Worm (Caenorhabditis elegans) whole organism, early embryonic: ENCODE results near the gene Y22D7AR.2.

Experiments used
- B0310.2 ChIP-seq: sonication (generic microtip); optimal IDR thresholded peaks from 2 replicates; lab custom pipeline; 2016; ENCODE audit warnings: mild to moderate bottlenecking, missing genetic modification characterization, missing compliant biosample characterization
- F13C5.2 ChIP-seq: sonication (generic microtip); optimal IDR thresholded peaks from 2 replicates; lab custom pipeline; 2017; ENCODE audit warnings: mild to moderate bottlenecking, missing genetic modification characterization, inconsistent platforms, missing compliant biosample characterization
- aly-1 ChIP-seq: sonication (generic microtip); optimal IDR thresholded peaks from 2 replicates; lab custom pipeline; 2016; ENCODE audit warnings: missing genetic modification characterization, missing compliant biosample characterization
- ama-1 ChIP-seq: fragments of 150-350 bp; optimal IDR thresholded peaks from 2 replicates; lab custom pipeline; 2014
- ceh-13 ChIP-seq: fragments of 200-800 bp; sonication (Bioruptor generic); optimal IDR thresholded peaks from 2 replicates; lab custom pipeline; 2018; ENCODE audit warnings: mild to moderate bottlenecking, missing genetic modification characterization, missing compliant biosample characterization
- ceh-36 ChIP-seq: sonication (generic microtip); optimal IDR thresholded peaks from 2 replicates; lab custom pipeline; 2016; ENCODE audit warnings: missing genetic modification characterization, inconsistent platforms, missing compliant biosample characterization
- ets-7 ChIP-seq: sonication (generic microtip); optimal IDR thresholded peaks from 2 replicates; lab custom pipeline; 2016; ENCODE audit warnings: missing genotype, missing genetic modification characterization, missing compliant biosample characterization
- flt-1 ChIP-seq: fragments of 200-800 bp; sonication (Bioruptor generic); IDR thresholded peaks from 2 replicates; pipeline ENCODE4 v1.3.6; 2022; ENCODE audit warnings: missing genetic modification characterization, missing compliant biosample characterization
- hmbx-1 ChIP-seq: sonication (generic microtip); optimal IDR thresholded peaks from 2 replicates; lab custom pipeline; 2016; ENCODE audit warnings: mild to moderate bottlenecking, missing genetic modification characterization, missing compliant biosample characterization
- hmg-4 ChIP-seq: fragments of 200-800 bp; sonication (Bioruptor generic); optimal IDR thresholded peaks from 2 replicates; lab custom pipeline; 2018; ENCODE audit warnings: mild to moderate bottlenecking, missing genetic modification characterization, missing compliant biosample characterization
- hnd-1 ChIP-seq: sonication (generic microtip); optimal IDR thresholded peaks from 2 replicates; lab custom pipeline; 2016; ENCODE audit warnings: missing genetic modification characterization, missing compliant biosample characterization
- pes-1 ChIP-seq: fragments of 200-800 bp; sonication (Bioruptor generic); IDR thresholded peaks from 2 replicates; pipeline ENCODE4 v1.3.6; 2022; ENCODE audit warnings: missing genetic modification reagents, missing genetic modification characterization, missing compliant biosample characterization
- scrt-1 ChIP-seq: fragments of 200-800 bp; sonication (Bioruptor generic); IDR thresholded peaks from 2 replicates; pipeline ENCODE4 v1.3.6; 2022; ENCODE audit warnings: missing genetic modification characterization, missing compliant biosample characterization
- sea-1 ChIP-seq: fragments of 200-800 bp; sonication (Bioruptor generic); conservative IDR thresholded peaks from 2 replicates; pipeline ENCODE4 v1.3.6; 2022; ENCODE audit warnings: missing genetic modification characterization, missing compliant biosample characterization
- tbx-11 ChIP-seq: fragments of 200-800 bp; sonication (Bioruptor generic); IDR thresholded peaks from 2 replicates; pipeline ENCODE4 v1.3.6; 2022; ENCODE audit warnings: missing genetic modification characterization, missing compliant biosample characterization
- tbx-37 ChIP-seq: fragments of 200-800 bp; sonication (Bioruptor generic); conservative IDR thresholded peaks from 2 replicates; pipeline ENCODE4 v1.3.6; 2022; ENCODE audit warnings: missing genetic modification reagents, missing genetic modification characterization, missing compliant biosample characterization
- tra-4 ChIP-seq: sonication (generic microtip); optimal IDR thresholded peaks from 2 replicates; lab custom pipeline; 2017; ENCODE audit warnings: missing genetic modification characterization, missing compliant biosample characterization

Gene Y22D7AR.2

DNA sequence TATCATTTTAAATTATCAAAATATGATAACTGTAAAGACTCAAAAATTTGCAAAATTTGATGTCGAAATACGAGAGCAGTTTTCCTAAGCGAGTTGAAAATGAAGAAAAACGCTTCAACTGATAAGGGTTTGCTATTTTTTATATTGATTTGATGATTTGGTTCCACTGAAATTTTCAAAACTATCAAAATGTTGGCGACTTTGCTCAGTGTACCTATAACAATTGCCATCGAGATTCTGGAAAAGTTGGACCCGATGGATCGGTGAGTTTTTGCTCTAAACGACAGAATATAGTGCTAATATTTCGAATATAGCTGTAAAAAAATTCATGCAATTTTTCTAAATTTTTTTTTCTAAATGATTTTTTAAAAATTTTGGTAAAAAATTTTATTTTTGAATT lies at the start of gene Y22D7AR.2, which contains the start of gene fbxa-13:
TSS of gene Y22D7AR.2 (plus strand) at position 148 of the 400 bp plus-strand sequence.
TSS of gene fbxa-13 (minus strand) at position 101 of the 400 bp plus-strand sequence.
- TF ChIP-seq hnd-1 (no peak), ceh-13 (GFP tag; lab: Kevin White, UChicago) (no peak), scrt-1 (no peak), ets-7 (no peak), aly-1 (tag; lab: Kevin White, UChicago) (no peak), tra-4 (tag; lab: Kevin White, UChicago) (no peak), tbx-11 (GFP tag; lab: Robert Waterston, UW) (no peak), B0310.2 (tag; lab: Kevin White, UChicago) (no peak), tbx-37 (GFP tag; lab: Robert Waterston, UW) (no peak)

DNA sequence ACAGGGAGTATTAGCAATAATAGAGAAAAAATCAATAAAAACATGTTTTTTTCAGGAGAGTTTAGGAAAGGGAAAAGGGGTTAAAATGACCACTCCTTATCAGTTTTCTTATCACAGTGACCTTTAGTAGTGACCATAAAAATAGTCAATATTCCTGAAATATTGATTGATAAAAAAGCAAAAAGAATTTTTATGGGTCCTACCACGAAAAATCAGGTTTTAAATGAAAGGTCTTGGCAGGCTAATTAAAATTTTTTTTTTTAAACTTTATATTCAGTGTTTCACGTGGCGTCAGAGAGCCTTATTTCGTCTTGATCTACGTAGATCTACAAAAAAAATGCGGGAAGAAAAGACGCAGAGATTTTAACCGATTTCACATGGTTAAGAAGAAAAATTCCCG lies 48.4 kb upstream of the Y22D7AR.2 start, which contains the start of gene cht-4:
TSS of gene cht-4 (minus strand) at position 101 of the 400 bp plus-strand sequence.
- TF ChIP-seq tbx-37 (GFP tag; lab: Robert Waterston, UW) (no peak), ceh-13 (GFP tag; lab: Kevin White, UChicago) (no peak), F13C5.2 (tag; lab: Kevin White, UChicago) (no peak), ets-7 (no peak), sea-1 (GFP tag; lab: Robert Waterston, UW) (no peak), hmg-4 (no peak), hmbx-1 (no peak), scrt-1 (no peak), tbx-11 (GFP tag; lab: Robert Waterston, UW) (no peak), pes-1 (GFP tag; lab: Robert Waterston, UW) (no peak), tra-4 (tag; lab: Kevin White, UChicago) (no peak), hnd-1 (no peak), flt-1 (no peak), ama-1 (lab: Kevin White, UChicago) (no peak), ceh-36 (tag; lab: Kevin White, UChicago) (no peak), B0310.2 (tag; lab: Kevin White, UChicago) (no peak), aly-1 (tag; lab: Kevin White, UChicago) (no peak)

DNA sequence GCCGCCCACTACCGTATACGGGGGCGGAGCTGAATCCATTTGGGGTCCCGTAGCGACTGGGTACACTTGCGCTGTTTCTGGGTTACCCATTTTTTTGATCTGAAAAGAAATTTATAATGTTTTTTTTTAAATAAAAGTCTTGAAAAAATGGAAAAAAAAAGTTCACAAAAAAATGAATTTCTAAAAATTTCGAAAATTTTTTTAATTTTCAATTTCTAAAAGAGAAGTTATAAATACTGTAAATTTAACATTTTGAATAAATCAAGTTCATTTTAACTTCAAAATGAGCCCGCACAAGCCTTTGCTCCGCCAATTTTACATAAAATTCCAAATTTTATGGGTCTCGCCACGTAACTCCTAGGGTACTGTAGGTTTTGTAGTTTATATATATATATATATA lies 46.0 kb upstream of the Y22D7AR.2 start, which contains the start of gene Y22D7AL.15:
TSS of gene Y22D7AL.15 (minus strand) at position 101 of the 400 bp plus-strand sequence.
- TF ChIP-seq F13C5.2 (tag; lab: Kevin White, UChicago) (no peak), hnd-1 (no peak), sea-1 (GFP tag; lab: Robert Waterston, UW) (no peak), tbx-11 (GFP tag; lab: Robert Waterston, UW) (no peak), hmbx-1 (no peak), tra-4 (tag; lab: Kevin White, UChicago) (no peak), scrt-1 (no peak), ceh-36 (tag; lab: Kevin White, UChicago) (no peak), ets-7 (no peak), ama-1 (lab: Kevin White, UChicago) (no peak)

DNA sequence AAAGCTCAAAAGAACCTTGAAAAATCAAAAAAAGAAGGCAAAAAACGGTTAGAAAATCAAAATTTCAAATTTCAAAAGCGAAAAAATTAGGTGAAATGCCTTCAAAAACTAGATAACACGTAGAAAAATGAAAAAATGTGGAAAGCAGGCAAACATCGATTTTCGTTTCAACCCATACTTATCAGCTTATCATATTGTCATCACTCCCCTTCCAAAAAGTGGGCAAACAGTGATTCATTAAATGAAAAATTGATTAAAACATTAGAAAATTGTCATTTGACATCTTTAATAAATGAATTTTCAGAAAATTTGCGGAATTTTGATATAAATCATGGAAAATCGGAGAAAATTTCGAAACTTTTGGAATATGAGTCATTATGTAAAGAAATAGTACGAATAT lies 44.7 kb upstream of the Y22D7AR.2 start:
- TF ChIP-seq scrt-1 (no peak), ceh-13 (GFP tag; lab: Kevin White, UChicago) (no peak), flt-1 (no peak), F13C5.2 (tag; lab: Kevin White, UChicago) (no peak), tra-4 (tag; lab: Kevin White, UChicago) (no peak), sea-1 (GFP tag; lab: Robert Waterston, UW) (no peak), tbx-37 (GFP tag; lab: Robert Waterston, UW) (no peak), tbx-11 (GFP tag; lab: Robert Waterston, UW) (no peak), aly-1 (tag; lab: Kevin White, UChicago) (no peak), hmg-4 (no peak), hnd-1 (no peak), hmbx-1 (no peak), pes-1 (GFP tag; lab: Robert Waterston, UW) (no peak), B0310.2 (tag; lab: Kevin White, UChicago) (no peak), ceh-36 (tag; lab: Kevin White, UChicago) (no peak), ama-1 (lab: Kevin White, UChicago) (no peak), ets-7 (no peak)

DNA sequence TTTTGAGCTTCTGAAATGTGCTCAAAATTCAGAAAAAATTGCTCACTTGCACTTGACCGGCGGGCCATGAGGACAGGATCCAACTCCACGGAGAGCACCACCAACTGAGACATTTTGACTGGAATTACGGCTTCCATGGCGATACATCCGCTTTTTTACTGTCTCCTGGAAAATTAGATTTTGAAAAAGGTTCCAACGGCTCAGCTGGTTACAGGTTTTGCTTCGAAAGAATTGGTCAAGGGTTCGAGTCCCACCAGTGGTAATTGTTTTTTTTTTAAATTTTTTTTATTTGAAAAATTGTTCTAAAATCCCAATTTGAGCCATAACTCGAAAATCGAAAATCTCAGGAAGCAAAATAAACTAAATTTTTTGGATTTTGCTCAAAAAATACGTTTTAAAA lies 43.3 kb upstream of the Y22D7AR.2 start:
- TF ChIP-seq sea-1 (GFP tag; lab: Robert Waterston, UW) (no peak), pes-1 (GFP tag; lab: Robert Waterston, UW) (no peak), flt-1 (no peak), tra-4 (tag; lab: Kevin White, UChicago) (no peak), hmbx-1 (no peak), tbx-11 (GFP tag; lab: Robert Waterston, UW) (no peak), B0310.2 (tag; lab: Kevin White, UChicago) (no peak), hmg-4 (no peak), ceh-13 (GFP tag; lab: Kevin White, UChicago) (no peak), ets-7 (no peak), hnd-1 (no peak), ama-1 (lab: Kevin White, UChicago) (no peak), aly-1 (tag; lab: Kevin White, UChicago) (no peak), tbx-37 (GFP tag; lab: Robert Waterston, UW) (no peak), F13C5.2 (tag; lab: Kevin White, UChicago) (no peak), ceh-36 (tag; lab: Kevin White, UChicago) (no peak), scrt-1 (no peak)

DNA sequence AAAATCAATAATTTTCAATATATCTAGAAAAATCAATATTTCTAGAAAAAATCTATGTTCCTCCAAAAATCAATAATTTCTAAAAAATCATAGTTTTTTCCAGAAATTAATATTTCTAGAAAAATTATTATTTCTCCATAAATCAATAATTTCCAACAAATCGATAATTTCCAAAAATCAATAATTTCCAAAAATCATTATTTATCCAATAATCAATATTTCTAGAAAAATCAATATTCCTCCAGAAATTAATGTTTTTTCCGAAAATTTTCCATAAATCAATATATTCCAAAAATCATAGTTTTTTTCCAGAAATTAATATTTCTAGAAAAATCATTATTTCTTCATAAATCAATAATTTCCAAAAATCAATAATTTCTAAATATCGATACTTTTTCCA lies 42.7 kb upstream of the Y22D7AR.2 start:
- TF ChIP-seq aly-1 (tag; lab: Kevin White, UChicago) (no peak), tbx-11 (GFP tag; lab: Robert Waterston, UW) (no peak), hmbx-1 (no peak), B0310.2 (tag; lab: Kevin White, UChicago) (no peak), sea-1 (GFP tag; lab: Robert Waterston, UW) (no peak), ets-7 (no peak), hmg-4 (no peak), ama-1 (lab: Kevin White, UChicago) (no peak), pes-1 (GFP tag; lab: Robert Waterston, UW) (no peak), F13C5.2 (tag; lab: Kevin White, UChicago) (no peak), tbx-37 (GFP tag; lab: Robert Waterston, UW) (no peak), scrt-1 (no peak), tra-4 (tag; lab: Kevin White, UChicago) (no peak), flt-1 (no peak), hnd-1 (no peak)

DNA sequence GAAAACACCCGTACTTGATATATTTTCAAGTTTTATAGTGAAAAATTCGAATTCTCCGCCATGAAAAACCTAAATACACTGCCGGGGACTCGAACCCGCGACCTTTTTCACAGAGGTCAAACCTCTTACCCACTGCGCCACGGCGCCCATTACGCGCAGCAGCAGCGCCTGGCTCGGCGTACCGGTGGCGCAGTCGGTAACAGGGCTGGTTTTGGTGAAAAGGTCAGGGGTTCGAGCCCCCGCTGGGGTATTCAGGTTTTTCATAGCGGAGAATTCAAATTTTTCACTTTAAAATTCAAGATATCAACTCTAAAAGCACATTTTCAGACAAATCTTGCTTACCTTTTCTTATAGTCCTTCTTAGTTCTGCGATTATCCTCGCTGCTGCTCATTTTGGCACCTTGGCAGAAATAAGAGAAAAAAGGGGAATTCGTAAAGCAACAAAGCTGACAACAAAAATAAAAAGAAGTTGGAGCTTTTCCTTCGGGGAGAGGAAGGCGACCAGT lies 40.9 kb upstream of the Y22D7AR.2 start, which contains the start of gene Y22D7AL.16:
TSS of gene Y22D7AL.16 (minus strand) at position 456 of the 506 bp plus-strand sequence.
- TF ChIP-seq ceh-36 (tag; lab: Kevin White, UChicago) (no peak), scrt-1 (no peak), hmg-4 (no peak), tbx-37 (GFP tag; lab: Robert Waterston, UW) (no peak), ets-7 (no peak), flt-1 (no peak), tbx-11 (GFP tag; lab: Robert Waterston, UW) (no peak), pes-1 (GFP tag; lab: Robert Waterston, UW) (no peak), tra-4 (tag; lab: Kevin White, UChicago) (no peak), hmbx-1 (no peak), ceh-13 (GFP tag; lab: Kevin White, UChicago) (no peak), hnd-1 (no peak)
